Fruit fly (Drosophila melanogaster) whole organism, embryonic: ENCODE measurements around the gene RpL18.

ENCODE experiments used
- Antp ChIP-seq: fragments of 200-800 bp; sonication (Bioruptor generic); optimal IDR thresholded peaks from 3 replicates; lab custom pipeline; 2016; ENCODE audit warnings: missing biosample characterization, missing genetic modification characterization
- Atf6 ChIP-seq: fragments of 200-800 bp; sonication (Bioruptor generic); IDR thresholded peaks from 2 replicates; pipeline ENCODE4 v1.3.6; 2022; ENCODE audit warnings: missing biosample characterization, missing genetic modification characterization
- Awh ChIP-seq: fragments of 200-800 bp; sonication (Bioruptor generic); IDR thresholded peaks from 2 replicates; pipeline ENCODE4, ENCODE4 v1.3.6; 2022; ENCODE audit warnings: missing biosample characterization, missing genetic modification characterization
- Blimp-1 ChIP-seq: fragments of 200-800 bp; sonication (Bioruptor generic); optimal IDR thresholded peaks from 3 replicates; lab custom pipeline; 2018; ENCODE audit warnings: missing biosample characterization, missing genetic modification characterization, mild to moderate bottlenecking, moderate library complexity, missing genetic modification reagents
- CG10543 ChIP-seq: fragments of 200-800 bp; sonication (Bioruptor generic); optimal IDR thresholded peaks from 3 replicates; lab custom pipeline; 2017; ENCODE audit warnings: missing biosample characterization, mild to moderate bottlenecking, missing genetic modification characterization, moderate library complexity
- CG11560 ChIP-seq: fragments of 200-800 bp; sonication (Bioruptor generic); IDR thresholded peaks from 3 replicates; pipeline ENCODE4 v1.3.6; 2022; ENCODE audit warnings: missing biosample characterization, missing genetic modification characterization
- CG12104 ChIP-seq: fragments of 200-800 bp; sonication (Bioruptor generic); optimal IDR thresholded peaks from 3 replicates; lab custom pipeline; 2016; ENCODE audit warnings: missing biosample characterization, missing genetic modification characterization
- CG12659 ChIP-seq: fragments of 200-800 bp; sonication (Bioruptor generic); optimal IDR thresholded peaks from 3 replicates; lab custom pipeline; 2017; ENCODE audit warnings: mild to moderate bottlenecking, missing biosample characterization, missing genetic modification reagents, missing genetic modification characterization
- CG15514 ChIP-seq: fragments of 200-800 bp; sonication (Bioruptor generic); optimal IDR thresholded peaks from 3 replicates; lab custom pipeline; 2017; ENCODE audit warnings: missing biosample characterization, missing genetic modification characterization, mild to moderate bottlenecking, moderate library complexity, missing genetic modification reagents
- CG17359 ChIP-seq: fragments of 200-800 bp; sonication (Bioruptor generic); optimal IDR thresholded peaks from 3 replicates; lab custom pipeline; 2018; ENCODE audit warnings: missing biosample characterization, mild to moderate bottlenecking, missing genetic modification characterization, moderate library complexity
- CG18011 ChIP-seq: fragments of 200-800 bp; sonication (Bioruptor generic); optimal IDR thresholded peaks from 2 replicates; lab custom pipeline; 2017; ENCODE audit warnings: missing biosample characterization, missing genetic modification characterization, mild to moderate bottlenecking, moderate library complexity, missing genotype
- CG3065 ChIP-seq: fragments of 200-800 bp; sonication (Bioruptor generic); optimal IDR thresholded peaks from 2 replicates; lab custom pipeline; 2016; ENCODE audit warnings: missing biosample characterization, missing genetic modification characterization
- CG31388 ChIP-seq: fragments of 200-800 bp; sonication (Bioruptor generic); optimal IDR thresholded peaks from 2 replicates; lab custom pipeline; 2016; ENCODE audit warnings: missing biosample characterization, missing genetic modification characterization
- CG34376 ChIP-seq: fragments of 200-800 bp; sonication (Bioruptor generic); optimal IDR thresholded peaks from 2 replicates; lab custom pipeline; 2018; ENCODE audit warnings: missing biosample characterization, mild to moderate bottlenecking, missing genetic modification characterization
- CG4404 ChIP-seq: fragments of 200-800 bp; sonication (Bioruptor generic); IDR thresholded peaks from 2 replicates; pipeline ENCODE4 v1.3.6; 2022; ENCODE audit warnings: missing biosample characterization, missing genetic modification characterization
- CG8765 ChIP-seq: fragments of 200-800 bp; sonication (Bioruptor generic); IDR thresholded peaks from 2 replicates; pipeline ENCODE4 v1.3.6; 2022; ENCODE audit warnings: missing biosample characterization, missing genetic modification characterization
- CG9609 ChIP-seq: fragments of 200-800 bp; sonication (Bioruptor generic); optimal IDR thresholded peaks from 3 replicates; lab custom pipeline; 2016; ENCODE audit warnings: missing biosample characterization, missing genetic modification characterization
- CG9727 ChIP-seq: fragments of 200-800 bp; sonication (Bioruptor generic); optimal IDR thresholded peaks from 3 replicates; lab custom pipeline; 2017; ENCODE audit warnings: missing biosample characterization, mild to moderate bottlenecking, missing genetic modification characterization
- CG9817 ChIP-seq: fragments of 200-800 bp; sonication (Bioruptor generic); optimal IDR thresholded peaks from 2 replicates; lab custom pipeline; 2018; ENCODE audit warnings: missing biosample characterization, mild to moderate bottlenecking, missing genetic modification characterization, moderate library complexity
- CoRest ChIP-seq: fragments of 200-800 bp; sonication (Bioruptor generic); optimal IDR thresholded peaks from 3 replicates; lab custom pipeline; 2018; ENCODE audit warnings: missing biosample characterization, mild to moderate bottlenecking, missing genetic modification characterization, moderate library complexity
- Eip74EF ChIP-seq, 2 experiments: fragments of 200-800 bp in 1 of 2; fragments of >200 bp in 1 of 2; sonication (Bioruptor generic) in 1 of 2; optimal IDR thresholded peaks; 2 replicates each; lab custom pipeline; 2017 to 2019; ENCODE audit warnings: missing biosample characterization in 2 of 2, missing genetic modification characterization in 2 of 2, mild to moderate bottlenecking in 1 of 2, moderate library complexity in 1 of 2
- HmgD ChIP-seq: fragments of 200-800 bp; sonication (Bioruptor generic); optimal IDR thresholded peaks from 3 replicates; lab custom pipeline; 2016; ENCODE audit warnings: missing biosample characterization, missing genetic modification characterization
- Hsf ChIP-seq: fragments of 200-800 bp; sonication (Bioruptor generic); optimal IDR thresholded peaks from 3 replicates; lab custom pipeline; 2016; ENCODE audit warnings: missing biosample characterization, missing genetic modification characterization
- Jarid2 ChIP-seq: fragments of 200-800 bp; sonication (Bioruptor generic); optimal IDR thresholded peaks from 3 replicates; lab custom pipeline; 2017; ENCODE audit warnings: mild to moderate bottlenecking, missing biosample characterization, missing genetic modification reagents, missing genetic modification characterization
- NFAT ChIP-seq: fragments of 200-800 bp; sonication (Bioruptor generic); IDR thresholded peaks from 2 replicates; pipeline ENCODE4 v1.3.6; 2022; ENCODE audit warnings: missing biosample characterization, missing genetic modification characterization
- NfI ChIP-seq: fragments of 200-800 bp; sonication (Bioruptor generic); optimal IDR thresholded peaks from 3 replicates; lab custom pipeline; 2018; ENCODE audit warnings: missing biosample characterization, mild to moderate bottlenecking, missing genetic modification characterization, moderate library complexity
- Poxn ChIP-seq: fragments of 200-800 bp; sonication (Bioruptor generic); IDR thresholded peaks from 2 replicates; pipeline ENCODE4 v1.3.6; 2022; ENCODE audit warnings: missing biosample characterization, missing genetic modification characterization
- Tbp ChIP-seq: fragments of >200 bp; optimal IDR thresholded peaks from 2 replicates; lab custom pipeline; 2018; ENCODE audit warnings: missing biosample characterization, missing genetic modification characterization
- ato ChIP-seq: fragments of 200-800 bp; sonication (Bioruptor generic); IDR thresholded peaks from 2 replicates; pipeline ENCODE4 v1.3.6; 2022; ENCODE audit warnings: missing biosample characterization, missing genetic modification characterization; ENCODE audit not compliant: partially characterized antibody
- bbx ChIP-seq: fragments of 200-800 bp; sonication (Bioruptor generic); IDR thresholded peaks from 2 replicates; pipeline ENCODE4 v1.3.6; 2022; ENCODE audit warnings: missing biosample characterization, missing genetic modification characterization; ENCODE audit not compliant: partially characterized antibody
- bsh ChIP-seq, 2 experiments: fragments of 200-800 bp; sonication (Bioruptor generic); optimal IDR thresholded peaks; 2 replicates each; lab custom pipeline; 2017 to 2018; ENCODE audit warnings: mild to moderate bottlenecking in 2 of 2, missing biosample characterization in 2 of 2, missing genetic modification characterization in 2 of 2, moderate library complexity in 1 of 2
- corto ChIP-seq: fragments of 200-800 bp; sonication (Bioruptor generic); optimal IDR thresholded peaks from 2 replicates; lab custom pipeline; 2016; ENCODE audit warnings: missing biosample characterization, mild to moderate bottlenecking, missing genetic modification characterization, moderate library complexity
- dati ChIP-seq: fragments of 200-800 bp; sonication (Bioruptor generic); IDR thresholded peaks from 2 replicates; pipeline ENCODE4 v1.3.6; 2022; ENCODE audit warnings: missing biosample characterization, missing genetic modification characterization
- ems ChIP-seq: fragments of 200-800 bp; sonication (Bioruptor generic); optimal IDR thresholded peaks from 3 replicates; lab custom pipeline; 2016; ENCODE audit warnings: missing biosample characterization, missing genetic modification characterization
- exex ChIP-seq: fragments of 200-800 bp; sonication (Bioruptor generic); optimal IDR thresholded peaks from 4 replicates; lab custom pipeline; 2018; ENCODE audit warnings: missing biosample characterization, mild to moderate bottlenecking, missing genetic modification characterization, moderate library complexity
- fd102C ChIP-seq: fragments of 200-800 bp; sonication (Bioruptor generic); optimal IDR thresholded peaks from 2 replicates; lab custom pipeline; 2018; ENCODE audit warnings: missing biosample characterization, mild to moderate bottlenecking, missing genetic modification characterization, moderate library complexity
- gro ChIP-seq: fragments of 200-800 bp; sonication (Bioruptor generic); optimal IDR thresholded peaks from 2 replicates; lab custom pipeline; 2016; ENCODE audit warnings: missing biosample characterization, missing genetic modification characterization
- hbn ChIP-seq: fragments of 200-800 bp; sonication (Bioruptor generic); IDR thresholded peaks from 2 replicates; pipeline ENCODE4 v1.3.6; 2022; ENCODE audit warnings: missing biosample characterization, missing genetic modification characterization; ENCODE audit not compliant: partially characterized antibody
- hth ChIP-seq: fragments of >200 bp; optimal IDR thresholded peaks from 2 replicates; lab custom pipeline; 2017; ENCODE audit warnings: inconsistent platforms
- kah ChIP-seq: fragments of 200-800 bp; sonication (Bioruptor generic); optimal IDR thresholded peaks from 2 replicates; lab custom pipeline; 2018; ENCODE audit warnings: missing biosample characterization, mild to moderate bottlenecking, missing genetic modification characterization
- lab ChIP-seq: fragments of 200-800 bp; sonication (Bioruptor generic); optimal IDR thresholded peaks from 3 replicates; lab custom pipeline; 2017; ENCODE audit warnings: missing biosample characterization, missing genetic modification characterization, mild to moderate bottlenecking, moderate library complexity, missing genetic modification reagents
- lmd ChIP-seq: fragments of 200-800 bp; sonication (Bioruptor generic); IDR thresholded peaks from 2 replicates; pipeline ENCODE4 v1.3.6; 2022; ENCODE audit warnings: missing biosample characterization, missing genetic modification characterization
- mam ChIP-seq: fragments of 200-800 bp; sonication (Bioruptor generic); optimal IDR thresholded peaks from 3 replicates; lab custom pipeline; 2016; ENCODE audit warnings: missing biosample characterization, missing genetic modification characterization
- nom ChIP-seq: fragments of 200-800 bp; sonication (Bioruptor generic); optimal IDR thresholded peaks from 2 replicates; lab custom pipeline; 2017; ENCODE audit warnings: missing biosample characterization, missing genetic modification characterization, mild to moderate bottlenecking, moderate library complexity, missing genetic modification reagents
- org-1 ChIP-seq: fragments of 200-800 bp; sonication (Bioruptor generic); optimal IDR thresholded peaks from 2 replicates; lab custom pipeline; 2017; ENCODE audit warnings: missing biosample characterization, missing genetic modification characterization
- pita ChIP-seq: fragments of 200-800 bp; sonication (Bioruptor generic); optimal IDR thresholded peaks from 2 replicates; lab custom pipeline; 2017; ENCODE audit warnings: missing biosample characterization, mild to moderate bottlenecking, missing genetic modification characterization
- ranshi ChIP-seq: fragments of 200-800 bp; sonication (Bioruptor generic); IDR thresholded peaks from 2 replicates; pipeline ENCODE4 v1.3.6; 2022; ENCODE audit warnings: missing biosample characterization, missing genetic modification characterization
- sima ChIP-seq: fragments of 200-800 bp; sonication (Bioruptor generic); optimal IDR thresholded peaks from 2 replicates; lab custom pipeline; 2016; ENCODE audit warnings: missing biosample characterization, missing genetic modification characterization
- tna ChIP-seq: fragments of 200-800 bp; sonication (Bioruptor generic); IDR thresholded peaks from 2 replicates; pipeline ENCODE4 v1.3.6; 2022; ENCODE audit warnings: missing biosample characterization, missing genetic modification characterization; ENCODE audit not compliant: partially characterized antibody
- unc-4 ChIP-seq: fragments of 200-800 bp; sonication (Bioruptor generic); IDR thresholded peaks from 2 replicates; pipeline ENCODE4 v1.3.6; 2022; ENCODE audit warnings: missing biosample characterization, missing genetic modification characterization; ENCODE audit not compliant: partially characterized antibody

The RpL18 gene

dm6 chr3L:7249167-7249566 is 8.0 kb upstream of the RpL18 start, which contains the start of gene Cdc27 (continued):
- TF ChIP-seq CG18011 (GFP tag; lab: Kevin White, UChicago): peak; percentile 68
- no peak for TF ChIP-seq pita
- TF ChIP-seq NFAT (GFP tag; lab: Robert Waterston, UW): peak; percentile 38; the same call in 1 of the 2 replicates
- TF ChIP-seq HmgD: peak; percentile 59
- peak in 1 of 2 experiments; percentile 36 for TF ChIP-seq bsh (GFP tag; optimal IDR thresholded peaks at IDR 0.05; lab: Kevin White, UChicago)
- no peak for TF ChIP-seq nom
- peak; percentile 29; the same call in 1 of the 2 replicates for TF ChIP-seq lmd (GFP tag; lab: Robert Waterston, UW)
- no peak for TF ChIP-seq Tbp (GFP tag; lab: Kevin White, UChicago)
- TF ChIP-seq CG11560 (tag; lab: Robert Waterston, UW): peak; percentile 30; the same call in 1 of the 3 replicates
- TF ChIP-seq hbn: peak; percentile 77
- peak; percentile 60 for TF ChIP-seq tna (GFP tag; lab: Robert Waterston, UW)
- TF ChIP-seq CG12104 (GFP tag; lab: Kevin White, UChicago): no peak
- TF ChIP-seq Eip74EF (GFP tag; optimal IDR thresholded peaks at IDR 0.05; lab: Kevin White, UChicago): peak in 1 of 2 experiments; percentile 91
- TF ChIP-seq Blimp-1 (GFP tag; lab: Kevin White, UChicago): peak; percentile 13
- TF ChIP-seq ems: no peak
- peak; percentile 62 for TF ChIP-seq CoRest (tag; lab: Kevin White, UChicago)
- TF ChIP-seq bbx: peak; percentile 78
- no peak for TF ChIP-seq fd102C (GFP tag; lab: Kevin White, UChicago)
- no peak for TF ChIP-seq Jarid2 (GFP tag; lab: Kevin White, UChicago)
- no peak for TF ChIP-seq CG8765 (GFP tag; lab: Robert Waterston, UW)
- TF ChIP-seq mam (GFP tag; lab: Kevin White, UChicago): peak; percentile 61
- TF ChIP-seq NfI (GFP tag; lab: Kevin White, UChicago): peak; percentile 53
- TF ChIP-seq unc-4 (GFP tag; lab: Robert Waterston, UW): peak; percentile 85
- TF ChIP-seq CG3065 (GFP tag; lab: Kevin White, UChicago): no peak
- no peak for TF ChIP-seq corto (GFP tag; lab: Kevin White, UChicago)
- peak; percentile 13 for TF ChIP-seq CG9817
- TF ChIP-seq dati (GFP tag; lab: Robert Waterston, UW): no peak
- no peak for TF ChIP-seq sima (GFP tag; lab: Kevin White, UChicago)
- TF ChIP-seq Hsf (GFP tag; lab: Kevin White, UChicago): peak; percentile 46
- TF ChIP-seq kah (GFP tag; lab: Kevin White, UChicago): no peak
- no peak for TF ChIP-seq CG34376 (GFP tag; lab: Kevin White, UChicago)
- no peak for TF ChIP-seq CG31388
- no peak for TF ChIP-seq CG10543 (GFP tag; lab: Kevin White, UChicago)
- TF ChIP-seq exex (tag; lab: Kevin White, UChicago): no peak
- no peak for TF ChIP-seq hth (lab: Kevin White, UChicago)
- peak; percentile 60 for TF ChIP-seq CG15514 (GFP tag; lab: Kevin White, UChicago)
- 0 out of 2 replicates have a peak, but pooled peaks have one; percentile 26 for TF ChIP-seq ranshi
- TF ChIP-seq CG9609 (GFP tag; lab: Kevin White, UChicago): peak; percentile 12
- TF ChIP-seq CG12659 (GFP tag; lab: Kevin White, UChicago): peak; percentile 83
- TF ChIP-seq CG9727 (GFP tag; lab: Kevin White, UChicago): peak; percentile 30
- peak; percentile 42 for TF ChIP-seq gro (GFP tag; lab: Kevin White, UChicago)
- TF ChIP-seq CG4404: no peak
- peak; percentile 75 for TF ChIP-seq ato (GFP tag; lab: Robert Waterston, UW)
- no peak for TF ChIP-seq Poxn (GFP tag; lab: Robert Waterston, UW)
- no peak for TF ChIP-seq Awh (GFP tag; lab: Robert Waterston, UW)
- no peak for TF ChIP-seq org-1
- peak; percentile 23 for TF ChIP-seq CG17359 (tag; lab: Kevin White, UChicago)
- TF ChIP-seq Atf6 (GFP tag; lab: Robert Waterston, UW): peak; percentile 20; the same call in 1 of the 2 replicates
- peak; percentile 40 for TF ChIP-seq lab (GFP tag; lab: Kevin White, UChicago)
- peak; percentile 15 for TF ChIP-seq Antp (GFP tag; lab: Kevin White, UChicago)
